Fruit fly (Drosophila melanogaster) whole organism, embryonic: Measurements from ENCODE around the gene CG42395.
A peak's percentile ranks its signal among the peaks of the same experiment; 100 is the strongest.

ENCODE experiments used
- B-H2 ChIP-seq: fragments of 200-800 bp; sonication (Bioruptor generic); optimal IDR thresholded peaks from 2 replicates; lab custom pipeline; 2018; ENCODE audit warnings: missing biosample characterization, mild to moderate bottlenecking, missing genetic modification characterization
- CG10543 ChIP-seq: fragments of 200-800 bp; sonication (Bioruptor generic); optimal IDR thresholded peaks from 3 replicates; lab custom pipeline; 2017; ENCODE audit warnings: missing biosample characterization, mild to moderate bottlenecking, missing genetic modification characterization, moderate library complexity
- CG11093 ChIP-seq: fragments of 200-800 bp; sonication (Bioruptor generic); IDR thresholded peaks from 3 replicates; pipeline ENCODE4 v1.3.6; 2022; ENCODE audit warnings: missing biosample characterization, missing genetic modification characterization
- CG12769 ChIP-seq: fragments of 200-800 bp; sonication (Bioruptor generic); optimal IDR thresholded peaks from 2 replicates; lab custom pipeline; 2019; ENCODE audit warnings: missing biosample characterization, mild to moderate bottlenecking, missing genetic modification characterization, moderate library complexity
- CG13287 ChIP-seq: fragments of 200-800 bp; sonication (Bioruptor generic); IDR thresholded peaks from 2 replicates; pipeline ENCODE4 v1.3.6; 2022; ENCODE audit warnings: missing biosample characterization, missing genetic modification characterization; ENCODE audit not compliant: partially characterized antibody
- CG14014 ChIP-seq: fragments of 200-800 bp; sonication (Bioruptor generic); IDR thresholded peaks from 2 replicates; pipeline ENCODE4 v1.3.6; 2022; ENCODE audit warnings: missing biosample characterization, missing genetic modification characterization
- CG15269 ChIP-seq: fragments of 200-800 bp; sonication (Bioruptor generic); optimal IDR thresholded peaks from 2 replicates; lab custom pipeline; 2018; ENCODE audit warnings: missing biosample characterization, mild to moderate bottlenecking, missing genetic modification characterization, moderate library complexity
- CG17912 ChIP-seq: fragments of 200-800 bp; sonication (Bioruptor generic); optimal IDR thresholded peaks from 2 replicates; lab custom pipeline; 2018; ENCODE audit warnings: missing biosample characterization, mild to moderate bottlenecking, missing genetic modification characterization
- CG31388 ChIP-seq: fragments of 200-800 bp; sonication (Bioruptor generic); optimal IDR thresholded peaks from 2 replicates; lab custom pipeline; 2016; ENCODE audit warnings: missing biosample characterization, missing genetic modification characterization
- CG32767 ChIP-seq: fragments of 200-800 bp; sonication (Bioruptor generic); IDR thresholded peaks from 2 replicates; pipeline ENCODE4 v1.3.6; 2022; ENCODE audit warnings: missing biosample characterization, missing genetic modification characterization
- CG3838 ChIP-seq: fragments of 200-800 bp; sonication (Bioruptor generic); optimal IDR thresholded peaks from 3 replicates; lab custom pipeline; 2016; ENCODE audit warnings: missing biosample characterization, missing genetic modification characterization
- CG4404 ChIP-seq: fragments of 200-800 bp; sonication (Bioruptor generic); IDR thresholded peaks from 2 replicates; pipeline ENCODE4 v1.3.6; 2022; ENCODE audit warnings: missing biosample characterization, missing genetic modification characterization
- CG4730 ChIP-seq: fragments of 200-800 bp; sonication (Bioruptor generic); IDR thresholded peaks from 2 replicates; pipeline ENCODE4 v1.3.6; 2022; ENCODE audit warnings: missing biosample characterization, missing genetic modification characterization
- CG6689 ChIP-seq: fragments of 200-800 bp; sonication (Bioruptor generic); IDR thresholded peaks from 2 replicates; pipeline ENCODE4 v1.3.6; 2022; ENCODE audit warnings: missing biosample characterization, missing genetic modification characterization
- CG7271 ChIP-seq: fragments of 200-800 bp; sonication (Bioruptor generic); optimal IDR thresholded peaks from 2 replicates; lab custom pipeline; 2018; ENCODE audit warnings: missing biosample characterization, mild to moderate bottlenecking, missing genetic modification characterization, moderate library complexity
- CG7556 ChIP-seq: fragments of 200-800 bp; sonication (Bioruptor generic); optimal IDR thresholded peaks from 2 replicates; lab custom pipeline; 2017; ENCODE audit warnings: missing biosample characterization, mild to moderate bottlenecking, missing genetic modification characterization
- CG8290 ChIP-seq, 3 experiments: fragments of 200-800 bp; sonication (Bioruptor generic); optimal IDR thresholded peaks; 2 replicates each; lab custom pipeline; 2016 to 2019; ENCODE audit warnings: missing biosample characterization in 3 of 3, missing genetic modification characterization in 3 of 3, mild to moderate bottlenecking in 2 of 3, moderate library complexity in 1 of 3
- CrebB ChIP-seq: fragments of 200-800 bp; sonication (Bioruptor generic); optimal IDR thresholded peaks from 3 replicates; lab custom pipeline; 2018; ENCODE audit warnings: missing biosample characterization, mild to moderate bottlenecking, missing genetic modification characterization
- Dip2 ChIP-seq: fragments of 200-800 bp; sonication (Bioruptor generic); IDR thresholded peaks from 2 replicates; pipeline ENCODE4 v1.3.6; 2022; ENCODE audit warnings: missing biosample characterization, missing genetic modification characterization
- Hmr ChIP-seq: fragments of 200-800 bp; sonication (Bioruptor generic); optimal IDR thresholded peaks from 3 replicates; lab custom pipeline; 2017; ENCODE audit warnings: mild to moderate bottlenecking, missing biosample characterization, missing genetic modification reagents, missing genetic modification characterization
- Kr ChIP-seq: fragments of 200-800 bp; sonication (Bioruptor generic); optimal IDR thresholded peaks from 2 replicates; lab custom pipeline; 2017; ENCODE audit warnings: missing biosample characterization, mild to moderate bottlenecking, missing genetic modification characterization
- Nf-YA ChIP-seq: fragments of 200-800 bp; sonication (Bioruptor generic); IDR thresholded peaks from 2 replicates; pipeline ENCODE4 v1.3.6; 2022; ENCODE audit warnings: missing biosample characterization, missing genetic modification characterization
- Nf-YC ChIP-seq: fragments of 200-800 bp; optimal IDR thresholded peaks from 3 replicates; lab custom pipeline; 2019; ENCODE audit warnings: missing biosample characterization, mild to moderate bottlenecking, missing genetic modification characterization, moderate library complexity
- NfI ChIP-seq: fragments of 200-800 bp; sonication (Bioruptor generic); optimal IDR thresholded peaks from 3 replicates; lab custom pipeline; 2018; ENCODE audit warnings: missing biosample characterization, mild to moderate bottlenecking, missing genetic modification characterization, moderate library complexity
- Side ChIP-seq: fragments of 200-800 bp; sonication (Bioruptor generic); optimal IDR thresholded peaks from 2 replicates; lab custom pipeline; 2016; ENCODE audit warnings: missing biosample characterization, missing genetic modification characterization
- Sry-β ChIP-seq: fragments of 200-800 bp; sonication (Bioruptor generic); optimal IDR thresholded peaks from 2 replicates; lab custom pipeline; 2018; ENCODE audit warnings: missing biosample characterization, mild to moderate bottlenecking, missing genetic modification characterization, moderate library complexity
- ase ChIP-seq: fragments of 200-800 bp; sonication (Bioruptor generic); IDR thresholded peaks from 3 replicates; pipeline ENCODE4 v1.3.6; 2022; ENCODE audit warnings: missing biosample characterization, missing genetic modification characterization
- crp ChIP-seq, 2 experiments: fragments of 200-800 bp; sonication (Bioruptor generic); optimal IDR thresholded peaks; 2 replicates in 1 of 2; 3 replicates in 1 of 2; lab custom pipeline; 2017; ENCODE audit warnings: missing biosample characterization in 2 of 2, missing genetic modification characterization in 2 of 2, mild to moderate bottlenecking in 1 of 2, moderate library complexity in 1 of 2
- dpn ChIP-seq, 2 experiments: fragments of 200-800 bp; sonication (Bioruptor generic); optimal IDR thresholded peaks; 3 replicates each; lab custom pipeline; 2016; ENCODE audit warnings: missing biosample characterization in 2 of 2, missing genetic modification characterization in 2 of 2
- emc ChIP-seq: fragments of 200-800 bp; sonication (Bioruptor generic); optimal IDR thresholded peaks from 2 replicates; lab custom pipeline; 2016; ENCODE audit warnings: missing biosample characterization, missing genetic modification characterization
- fd102C ChIP-seq: fragments of 200-800 bp; sonication (Bioruptor generic); optimal IDR thresholded peaks from 2 replicates; lab custom pipeline; 2018; ENCODE audit warnings: missing biosample characterization, mild to moderate bottlenecking, missing genetic modification characterization, moderate library complexity
- fd3F ChIP-seq: fragments of 200-800 bp; sonication (Bioruptor generic); optimal IDR thresholded peaks from 2 replicates; lab custom pipeline; 2018; ENCODE audit warnings: missing biosample characterization, mild to moderate bottlenecking, missing genetic modification characterization, moderate library complexity
- gsb-n ChIP-seq: fragments of 200-800 bp; sonication (Bioruptor generic); optimal IDR thresholded peaks from 3 replicates; lab custom pipeline; 2018; ENCODE audit warnings: missing biosample characterization, mild to moderate bottlenecking, missing genetic modification characterization
- odd ChIP-seq: fragments of 200-800 bp; sonication (Bioruptor generic); optimal IDR thresholded peaks from 2 replicates; lab custom pipeline; 2017; ENCODE audit warnings: missing biosample characterization, mild to moderate bottlenecking, missing genetic modification characterization
- pan ChIP-seq, 4 experiments: fragments of >200 bp in 3 of 4; fragments of 200-800 bp in 1 of 4; sonication (Bioruptor generic) in 1 of 4; optimal IDR thresholded peaks in 3 of 4; IDR thresholded peaks in 1 of 4; 2 replicates each; pipeline versions ENCODE4 v1.3.6 to Lab custom; 2017 to 2022; ENCODE audit warnings: missing biosample characterization in 2 of 4, missing genetic modification characterization in 2 of 4, mixed read lengths in 1 of 4
- ro ChIP-seq: fragments of 200-800 bp; sonication (Bioruptor generic); IDR thresholded peaks from 2 replicates; pipeline ENCODE4 v1.3.6; 2022; ENCODE audit warnings: missing biosample characterization, missing genetic modification characterization
- sna ChIP-seq: fragments of 200-800 bp; sonication (Bioruptor generic); IDR thresholded peaks from 2 replicates; pipeline ENCODE4 v1.3.6; 2022; ENCODE audit warnings: missing biosample characterization, missing genetic modification characterization; ENCODE audit not compliant: partially characterized antibody
- sug ChIP-seq: fragments of 200-800 bp; optimal IDR thresholded peaks from 2 replicates; lab custom pipeline; 2019; ENCODE audit warnings: missing biosample characterization, mild to moderate bottlenecking, missing genetic modification characterization, moderate library complexity
- zen ChIP-seq: fragments of 200-800 bp; sonication (Bioruptor generic); optimal IDR thresholded peaks from 3 replicates; lab custom pipeline; 2018; ENCODE audit warnings: missing biosample characterization, mild to moderate bottlenecking, missing genetic modification characterization, moderate library complexity
- zfh1 ChIP-seq: fragments of 200-800 bp; sonication (Bioruptor generic); IDR thresholded peaks from 3 replicates; pipeline ENCODE4 v1.3.6; 2022; ENCODE audit warnings: missing biosample characterization, missing genetic modification characterization
- zfh2 ChIP-seq: fragments of 200-800 bp; sonication (Bioruptor generic); optimal IDR thresholded peaks from 2 replicates; lab custom pipeline; 2016; ENCODE audit warnings: missing biosample characterization, missing genetic modification characterization

Gene CG42395

DNA sequence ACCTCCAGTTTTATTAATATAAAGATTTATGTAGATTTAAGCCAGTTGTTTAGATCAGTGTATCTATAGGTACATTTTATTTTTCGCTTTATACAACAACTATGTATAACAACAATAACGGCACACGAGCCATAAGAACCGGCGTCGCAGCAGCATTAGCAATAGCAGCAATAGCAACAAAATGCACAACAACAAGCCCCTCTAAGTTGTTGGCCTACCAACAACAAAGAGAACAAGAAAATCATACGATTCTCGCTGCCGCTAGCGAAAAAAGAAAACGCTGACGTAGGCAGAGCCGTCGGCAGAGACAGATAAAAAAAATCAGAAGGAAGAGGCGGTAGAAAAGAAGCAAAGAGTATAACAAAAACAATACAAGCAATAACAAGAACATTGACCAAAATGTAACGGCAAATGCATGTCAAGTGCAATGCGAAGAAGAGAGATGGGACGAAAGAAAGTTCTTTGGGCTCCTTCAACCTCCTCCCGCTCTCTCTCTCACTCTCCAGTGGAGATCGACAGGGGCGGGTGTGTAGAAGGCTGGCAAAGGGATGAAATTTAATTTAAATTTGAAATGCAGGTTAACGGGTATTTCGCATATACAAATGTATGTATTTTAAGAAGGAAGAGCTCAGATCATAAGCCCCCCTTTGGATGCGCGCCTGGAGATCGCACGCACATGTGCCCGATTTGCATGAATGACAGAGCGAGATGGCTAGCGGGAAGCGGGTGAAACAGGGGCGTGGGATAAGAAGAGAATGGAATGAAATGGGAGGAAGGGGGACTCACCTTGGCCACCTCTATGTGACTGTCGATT is 2.9 kb upstream of the CG42395 start (continued):
- TF ChIP-seq sna (no peak), Sry-β (GFP tag; lab: Kevin White, UChicago) (peak; percentile 74), ro (GFP tag; lab: Robert Waterston, UW) (peak; percentile 98), Kr (GFP tag; lab: Kevin White, UChicago) (peak; percentile 81), CG7556 (GFP tag; lab: Kevin White, UChicago) (peak; percentile 97), Nf-YC (peak; percentile 60), CG32767 (GFP tag; lab: Robert Waterston, UW) (peak; percentile 97)

- TF ChIP-seq gsb-n (tag; lab: Kevin White, UChicago) (no peak), emc (GFP tag; lab: Kevin White, UChicago) (no peak), zfh2 (GFP tag; lab: Kevin White, UChicago) (no peak), CG7271 (tag; lab: Kevin White, UChicago) (no peak), sug (tag; lab: Kevin White, UChicago) (peak; percentile 60), Dip2 (GFP tag; lab: Robert Waterston, UW) (no peak), Nf-YA (GFP tag; lab: Robert Waterston, UW) (no peak), CG10543 (GFP tag; lab: Kevin White, UChicago) (peak; percentile 7), CG17912 (GFP tag; lab: Kevin White, UChicago) (no peak), CrebB (tag; lab: Kevin White, UChicago) (peak; percentile 4), fd3F (GFP tag; lab: Kevin White, UChicago) (peak; percentile 14), ase (GFP tag; lab: Robert Waterston, UW) (no peak), fd102C (no peak), crp (GFP tag; optimal IDR thresholded peaks at IDR 0.05; lab: Kevin White, UChicago) (no peak), CG4404 (no peak), CG6689 (GFP tag; lab: Robert Waterston, UW) (no peak), zfh1 (no peak), CG4730 (GFP tag; lab: Robert Waterston, UW) (no peak), Side (GFP tag; lab: Kevin White, UChicago) (no peak), Hmr (peak; percentile 11), odd (GFP tag; lab: Kevin White, UChicago) (no peak), pan (optimal IDR thresholded peaks at IDR 0.05; lab: Kevin White, UChicago) (no peak), pan (GFP tag; optimal IDR thresholded peaks at IDR 0.05 in 1 of 2, IDR thresholded peaks at IDR 0.05 in 1 of 2) (no peak), CG15269 (tag; lab: Kevin White, UChicago) (peak; percentile 26), CG31388 (no peak), NfI (GFP tag; lab: Kevin White, UChicago) (no peak), zen (tag; lab: Kevin White, UChicago) (no peak), CG8290 (GFP tag; optimal IDR thresholded peaks at IDR 0.05; lab: Kevin White, UChicago) (no peak), CG8290 (tag; optimal IDR thresholded peaks at IDR 0.05; lab: Kevin White, UChicago) (peak in 1 of 2 experiments; percentile 47), B-H2 (GFP tag; lab: Kevin White, UChicago) (no peak), CG13287 (GFP tag; lab: Robert Waterston, UW) (no peak), CG3838 (GFP tag; lab: Kevin White, UChicago) (no peak), CG11093 (GFP tag; lab: Robert Waterston, UW) (no peak), CG12769 (tag; lab: Kevin White, UChicago) (peak; percentile 22), CG14014 (GFP tag; lab: Robert Waterston, UW) (peak; percentile 15; the same call in 1 of the 2 replicates), dpn (GFP tag; optimal IDR thresholded peaks at IDR 0.05; lab: Kevin White, UChicago) (no peak)
- TF ChIP-seq, all 482 proteins: peak for 9
Measured at dm6 chrX:9578014-9578413, 2.0 kb upstream of the CG42395 start.
